Fruit fly (Drosophila melanogaster) whole organism, prepupa: ENCODE measurements around the gene Or69a.

Source experiments
- CG11294 ChIP-seq: fragments of 200-800 bp; sonication (Bioruptor generic); IDR thresholded peaks from 2 replicates; pipeline ENCODE4 v1.3.6; 2022; ENCODE audit warnings: missing biosample characterization, missing genetic modification characterization
- CG11902 ChIP-seq: fragments of 200-800 bp; sonication (Bioruptor generic); optimal IDR thresholded peaks from 3 replicates; lab custom pipeline; 2016; ENCODE audit warnings: missing biosample characterization, missing genetic modification characterization
- CG15336 ChIP-seq: fragments of 200-800 bp; sonication (Bioruptor generic); IDR thresholded peaks from 2 replicates; pipeline ENCODE4 v1.3.6; 2022; ENCODE audit warnings: missing biosample characterization, missing genetic modification characterization
- CG4318 ChIP-seq: fragments of 200-800 bp; sonication (Bioruptor generic); optimal IDR thresholded peaks from 3 replicates; lab custom pipeline; 2017; ENCODE audit warnings: missing biosample characterization, mild to moderate bottlenecking, missing genetic modification characterization
- CG6276 ChIP-seq: fragments of 200-800 bp; sonication (Bioruptor generic); optimal IDR thresholded peaks from 2 replicates; lab custom pipeline; 2017; ENCODE audit warnings: missing biosample characterization, mild to moderate bottlenecking, missing genetic modification characterization
- Gug ChIP-seq: fragments of 200-800 bp; sonication (Bioruptor generic); IDR thresholded peaks from 2 replicates; pipeline ENCODE4 v1.3.6; 2022; ENCODE audit warnings: missing biosample characterization, missing genetic modification characterization
- Hr39 ChIP-seq: fragments of 200-800 bp; sonication (Bioruptor generic); optimal IDR thresholded peaks from 2 replicates; lab custom pipeline; 2016; ENCODE audit warnings: missing biosample characterization, missing genetic modification characterization
- Sox102F ChIP-seq: fragments of 200-800 bp; sonication (Bioruptor generic); optimal IDR thresholded peaks from 2 replicates; lab custom pipeline; 2016; ENCODE audit warnings: missing biosample characterization, mild to moderate bottlenecking, missing genetic modification characterization
- net ChIP-seq: fragments of 200-800 bp; sonication (Bioruptor generic); optimal IDR thresholded peaks from 3 replicates; lab custom pipeline; 2016; ENCODE audit warnings: missing biosample characterization, missing genetic modification characterization
- ss ChIP-seq, 2 experiments: fragments of 200-800 bp; sonication (Bioruptor generic); optimal IDR thresholded peaks; 2 replicates in 1 of 2; 3 replicates in 1 of 2; lab custom pipeline; 2017 to 2018; ENCODE audit warnings: mild to moderate bottlenecking in 2 of 2, missing biosample characterization in 2 of 2, missing genetic modification characterization in 2 of 2, moderate library complexity in 1 of 2

DNA sequence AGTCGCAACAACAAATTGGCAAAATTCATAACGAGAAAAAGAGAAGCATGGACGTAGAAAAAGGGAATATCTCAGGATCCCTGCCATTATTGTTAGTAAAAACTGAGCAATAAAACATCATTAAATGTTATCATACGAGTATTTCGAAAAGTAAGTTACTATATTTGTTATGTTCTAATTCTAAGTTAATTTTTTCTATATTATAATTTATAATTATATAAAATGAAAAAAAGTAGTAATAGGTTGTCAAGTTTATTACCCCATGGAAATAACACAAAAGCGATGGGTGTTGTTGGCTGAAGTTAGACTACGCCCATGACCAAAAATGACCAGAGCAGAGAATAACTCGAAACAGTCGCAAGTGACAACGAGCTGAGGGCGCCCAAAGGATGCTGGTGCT lies 52.1 kb downstream of the Or69a start:
- TF ChIP-seq CG11902 (GFP tag; lab: Kevin White, UChicago): peak; percentile 19
- TF ChIP-seq Hr39 (GFP tag; lab: Kevin White, UChicago): peak; percentile 39
- TF ChIP-seq net: peak; percentile 32
- peak; percentile 29; the same call in 1 of the 2 replicates for TF ChIP-seq Gug (GFP tag; lab: Robert Waterston, UW)
- peak; percentile 10 for TF ChIP-seq CG4318
- no peak for TF ChIP-seq CG6276 (GFP tag; lab: Kevin White, UChicago)
- TF ChIP-seq Sox102F (GFP tag; lab: Kevin White, UChicago): peak; percentile 54
- TF ChIP-seq CG15336: peak; percentile 56; the same call in 1 of the 2 replicates
- peak; percentile 6 to 12 for TF ChIP-seq ss (GFP tag; optimal IDR thresholded peaks at IDR 0.05; lab: Kevin White, UChicago)
- no peak; the same call in 1 of the 2 replicates for TF ChIP-seq CG11294 (GFP tag; lab: Robert Waterston, UW)
